Fruit fly (Drosophila melanogaster): ENCODE data around the gene Ir100a.

The Ir100a gene

DNA sequence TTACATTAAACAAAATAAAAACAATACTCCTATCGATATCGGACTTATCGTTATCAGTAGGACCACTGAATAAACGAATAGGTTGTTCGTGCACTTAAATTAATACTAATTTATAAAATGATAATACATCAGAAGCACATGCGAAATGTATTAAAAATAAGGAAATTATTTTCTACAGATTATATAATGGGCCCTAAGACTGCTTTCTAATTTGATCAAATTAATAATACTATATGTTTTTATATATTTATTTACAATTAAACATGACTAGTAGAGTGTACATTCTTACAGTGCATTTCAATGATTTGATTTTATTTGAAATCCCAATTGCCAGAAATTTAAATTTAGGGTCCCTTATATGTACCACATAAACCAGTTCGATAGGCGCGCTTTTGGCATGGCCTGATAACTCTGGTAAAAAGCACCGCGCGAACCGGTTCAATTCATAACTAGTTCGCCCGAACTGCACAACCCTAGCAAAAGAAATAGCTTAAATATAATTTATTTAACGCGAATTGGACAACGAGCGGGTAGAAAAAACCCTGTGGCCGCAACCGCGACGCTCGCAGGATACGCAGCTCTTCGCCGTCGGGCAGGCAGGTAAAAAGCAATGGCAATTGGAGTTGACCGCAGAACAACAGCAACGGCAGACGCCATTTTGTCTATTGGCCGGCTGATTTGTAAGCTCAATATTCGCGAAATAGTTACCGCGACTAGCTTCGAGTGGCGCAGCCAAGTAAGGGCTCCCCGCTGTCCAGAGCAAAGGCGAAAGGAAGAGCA is 24.0 kb upstream of the Ir100a start, which contains the start of the genes CG2126 and faf (continued):
- peak; percentile 84 for TF ChIP-seq CG30403 (GFP tag; optimal IDR thresholded peaks at IDR 0.05)
- TF ChIP-seq YL-1 (GFP tag; optimal IDR thresholded peaks at IDR 0.05), result peak; percentile 12
- no peak for TF ChIP-seq crol (GFP tag; IDR thresholded peaks at IDR 0.05)
- TF ChIP-seq ems (GFP tag; optimal IDR thresholded peaks at IDR 0.05), result peak; percentile 47
- peak; percentile 75 for TF ChIP-seq Gug (GFP tag; IDR thresholded peaks at IDR 0.05)
- TF ChIP-seq wor (GFP tag; IDR thresholded peaks at IDR 0.05), result peak; percentile 41; the same call in 1 of the 2 replicates
- TF ChIP-seq slou (GFP tag; optimal IDR thresholded peaks at IDR 0.05), result peak; percentile 16
- TF ChIP-seq CG6272 (GFP tag; IDR thresholded peaks at IDR 0.05), result peak; percentile 66; the same call in 1 of the 2 replicates
- peak; percentile 55 for TF ChIP-seq fu2 (GFP tag; optimal IDR thresholded peaks at IDR 0.05)
- peak; percentile 60; the same call in 1 of the 2 replicates for TF ChIP-seq HLH3B (GFP tag; IDR thresholded peaks at IDR 0.05)
- TF ChIP-seq Fer1 (GFP tag; optimal IDR thresholded peaks at IDR 0.05), result peak; percentile 75
- no peak for TF ChIP-seq lov (optimal IDR thresholded peaks at IDR 0.05)
- 0 out of 3 replicates have a peak, but pooled peaks have one; percentile 41 for TF ChIP-seq lov (GFP tag; IDR thresholded peaks at IDR 0.05)
- peak; percentile 71 for TF ChIP-seq CG3847 (GFP tag; IDR thresholded peaks at IDR 0.05)
- TF ChIP-seq Dll (GFP tag; IDR thresholded peaks at IDR 0.05; ENCODE audit: partially characterized antibody), result peak; percentile 63; the same call in 3 of the 4 replicates
- TF ChIP-seq CG31388 (GFP tag; optimal IDR thresholded peaks at IDR 0.05), result peak; percentile 48
- peak; percentile 75 for TF ChIP-seq CG12155 (GFP tag; optimal IDR thresholded peaks at IDR 0.05)
- TF ChIP-seq Dad (GFP tag; optimal IDR thresholded peaks at IDR 0.05), result peak; percentile 5
- peak; percentile 56 for TF ChIP-seq ewg (GFP tag; optimal IDR thresholded peaks at IDR 0.05)
- TF ChIP-seq Antp (GFP tag; optimal IDR thresholded peaks at IDR 0.05), result peak; percentile 58
- peak; percentile 65 for TF ChIP-seq pho (GFP tag; optimal IDR thresholded peaks at IDR 0.05)
- 0 out of 3 replicates have a peak, but pooled peaks have one; percentile 29 for TF ChIP-seq sr (GFP tag; IDR thresholded peaks at IDR 0.05)
- peak; percentile 40 for TF ChIP-seq CG18476 (GFP tag; optimal IDR thresholded peaks at IDR 0.05)
- TF ChIP-seq nau (GFP tag; optimal IDR thresholded peaks at IDR 0.05), result no peak
- TF ChIP-seq ap (GFP tag; IDR thresholded peaks at IDR 0.05), result no peak
- peak; percentile 67 for TF ChIP-seq fd96Cb (tag; optimal IDR thresholded peaks at IDR 0.05)
- peak; percentile 59 for TF ChIP-seq Rx (GFP tag; IDR thresholded peaks at IDR 0.05)
- no peak for TF ChIP-seq gce (GFP tag; IDR thresholded peaks at IDR 0.05)
- TF ChIP-seq CG10543 (GFP tag; optimal IDR thresholded peaks at IDR 0.05), result peak; percentile 83
- peak; percentile 84 for TF ChIP-seq Ptx1 (GFP tag; IDR thresholded peaks at IDR 0.05)
- TF ChIP-seq CG43689 (GFP tag; IDR thresholded peaks at IDR 0.05), result no peak
- peak; percentile 49 for TF ChIP-seq CG8281 (tag; optimal IDR thresholded peaks at IDR 0.05)
- TF ChIP-seq CG14014 (GFP tag; IDR thresholded peaks at IDR 0.05), result peak; percentile 82
- no peak for TF ChIP-seq cg (GFP tag; optimal IDR thresholded peaks at IDR 0.05)
- no peak for TF ChIP-seq dan (GFP tag; IDR thresholded peaks at IDR 0.05)
- TF ChIP-seq psq (GFP tag; optimal IDR thresholded peaks at IDR 0.05), result peak; percentile 35
- peak; percentile 87 for TF ChIP-seq CG18262 (tag; optimal IDR thresholded peaks at IDR 0.05)
- TF ChIP-seq CG13296 (GFP tag; optimal IDR thresholded peaks at IDR 0.05), result peak; percentile 76
- TF ChIP-seq dm (GFP tag; optimal IDR thresholded peaks at IDR 0.05), result peak; percentile 11
- TF ChIP-seq fd64A (GFP tag; optimal IDR thresholded peaks at IDR 0.05), result no peak
- peak; percentile 63 for TF ChIP-seq trh (GFP tag; optimal IDR thresholded peaks at IDR 0.05)
- no peak for TF ChIP-seq zen2 (GFP tag; IDR thresholded peaks at IDR 0.05; ENCODE audit: partially characterized antibody)
- no peak for TF ChIP-seq Hr78 (GFP tag; optimal IDR thresholded peaks at IDR 0.05)
- TF ChIP-seq shn (GFP tag; optimal IDR thresholded peaks at IDR 0.05), result no peak
- TF ChIP-seq pros (GFP tag; optimal IDR thresholded peaks at IDR 0.05), result no peak
- no peak for TF ChIP-seq sna (GFP tag; IDR thresholded peaks at IDR 0.05; ENCODE audit: partially characterized antibody)
- TF ChIP-seq Sox100B (GFP tag; optimal IDR thresholded peaks at IDR 0.05), result peak; percentile 78
- no peak for TF ChIP-seq ato (GFP tag; IDR thresholded peaks at IDR 0.05; ENCODE audit: partially characterized antibody)
- peak; percentile 68 for TF ChIP-seq Ada2b (GFP tag; IDR thresholded peaks at IDR 0.05)
- TF ChIP-seq CG31365 (tag; optimal IDR thresholded peaks at IDR 0.05), result no peak

Data from whole organism, embryonic.